Worm (Caenorhabditis elegans): ENCODE measurements around the gene fbxa-214.

The fbxa-214 gene

DNA sequence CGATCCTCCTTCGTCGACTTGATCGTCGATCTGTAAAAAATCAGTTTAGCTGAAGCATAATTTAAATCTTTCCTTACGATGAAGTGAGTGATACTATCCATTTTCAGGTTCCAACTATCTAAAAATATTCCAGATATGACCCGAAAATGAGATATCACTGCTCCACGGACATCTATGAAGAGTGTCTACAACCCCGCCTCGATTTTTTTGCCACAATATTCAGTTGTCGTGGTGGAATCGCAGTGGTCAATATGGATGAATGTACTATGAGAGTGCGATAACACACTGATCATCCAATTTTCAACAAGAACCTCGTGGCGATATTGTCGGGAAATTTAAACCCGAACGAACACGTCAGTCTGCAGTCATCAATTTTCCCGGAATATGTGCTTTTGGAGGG is 28.5 kb downstream of the fbxa-214 start, which contains the start of gene R01B10.2:
Gene R01B10.2 (minus strand): TSS at position 101 of the 400 bp plus-strand sequence.
- TF ChIP-seq mxl-3 (GFP tag; optimal IDR thresholded peaks at IDR 0.05) (no peak), unc-62 (GFP tag; optimal IDR thresholded peaks at IDR 0.05 in 1 of 2) (peak in 1 of 2 experiments; percentile 71), unc-62 (tag; optimal IDR thresholded peaks at IDR 0.05) (no peak), zip-11 (GFP tag; IDR thresholded peaks at IDR 0.05) (no peak)

DNA sequence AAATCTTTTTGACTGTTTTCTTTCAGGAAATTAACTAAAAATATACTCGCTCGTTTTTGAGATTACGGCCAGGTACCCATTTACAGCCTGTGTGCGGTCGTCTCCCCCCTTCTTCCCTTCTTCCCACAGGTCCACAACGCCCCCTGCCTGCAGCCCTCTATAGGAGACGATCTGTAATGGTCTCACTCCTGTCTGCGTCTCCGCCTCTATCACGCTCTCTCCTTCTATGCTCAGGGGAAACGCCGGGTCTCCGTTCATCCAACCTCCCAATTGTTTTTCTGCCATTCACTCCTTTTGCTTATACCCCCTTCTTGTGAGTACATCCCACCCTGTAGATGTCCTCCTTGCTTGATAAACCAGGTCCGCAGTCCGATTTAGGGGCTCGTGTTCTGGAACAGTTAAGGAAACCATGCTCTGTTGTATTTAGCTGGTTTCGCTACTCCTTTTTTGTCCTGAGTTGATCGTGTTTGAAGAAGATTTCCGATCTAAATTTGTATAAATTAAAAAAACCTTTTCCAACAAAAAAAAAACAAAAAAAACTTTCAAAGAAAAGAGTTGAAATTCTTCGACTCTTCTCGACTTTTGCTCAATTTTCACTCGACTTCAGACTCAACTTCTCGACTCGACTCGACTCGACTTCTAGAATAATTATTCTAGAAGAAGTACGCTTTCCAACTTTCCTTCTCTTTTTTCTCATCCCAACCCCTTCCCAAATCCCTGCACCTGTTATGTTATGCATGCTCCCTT is 31.3 kb downstream of the fbxa-214 start, which contains the start of gene F29G9.1:
Gene F29G9.1 (plus strand): TSS at position 697 of the 747 bp plus-strand sequence.
- peak; percentile 50; the same call in 1 of the 2 replicates for TF ChIP-seq set-16 (GFP tag; IDR thresholded peaks at IDR 0.05)

DNA sequence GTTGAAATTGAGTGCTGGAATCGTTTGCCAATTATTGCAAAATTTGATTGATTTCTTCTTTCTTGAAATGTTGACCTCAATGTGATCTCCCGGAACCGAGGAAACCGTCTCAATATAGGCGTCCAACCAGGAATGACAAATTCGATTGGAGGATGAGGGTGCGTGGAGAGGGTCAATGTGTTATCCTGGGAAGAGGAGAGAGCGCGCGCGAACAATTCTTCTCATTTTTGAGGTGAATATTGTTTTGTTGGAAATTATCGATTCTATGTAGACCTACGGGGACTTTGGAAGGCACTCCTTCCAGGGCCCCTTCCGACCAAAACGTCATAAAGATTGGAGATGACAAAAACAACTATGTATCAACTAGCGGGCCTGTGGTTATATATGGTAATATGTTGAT is 33.3 kb downstream of the fbxa-214 start:
- TF ChIP-seq T26A8.4 (GFP tag; IDR thresholded peaks at IDR 0.05) (no peak), ceh-20 (GFP tag; IDR thresholded peaks at IDR 0.05) (no peak), Y75B8A.6 (GFP tag; IDR thresholded peaks at IDR 0.05) (no peak), arid-1 (GFP tag; conservative IDR thresholded peaks at IDR 0.05) (no peak), attf-4 (tag; optimal IDR thresholded peaks at IDR 0.05) (no peak), dve-1 (tag; optimal IDR thresholded peaks at IDR 0.05; ENCODE audit: insufficient read depth) (no peak), lim-7 (GFP tag; IDR thresholded peaks at IDR 0.05) (no peak), mep-1 (tag; optimal IDR thresholded peaks at IDR 0.05) (no peak), ctbp-1 (GFP tag; IDR thresholded peaks at IDR 0.05) (no peak), mdl-1 (tag; optimal IDR thresholded peaks at IDR 0.05) (no peak), zip-11 (GFP tag; IDR thresholded peaks at IDR 0.05) (no peak), ztf-11 (tag; optimal IDR thresholded peaks at IDR 0.05) (no peak), nhr-28 (tag; optimal IDR thresholded peaks at IDR 0.05) (no peak), daf-16 (GFP tag; optimal IDR thresholded peaks at IDR 0.05) (no peak), daf-16 (tag; optimal IDR thresholded peaks at IDR 0.05) (no peak), ceh-32 (tag; optimal IDR thresholded peaks at IDR 0.05; ENCODE audit: poor library complexity) (no peak), lin-39 (tag; optimal IDR thresholded peaks at IDR 0.05) (no peak), unc-130 (GFP tag; optimal IDR thresholded peaks at IDR 0.05) (no peak), lin-1 (GFP tag; IDR thresholded peaks at IDR 0.05) (no peak), skn-1 (tag; optimal IDR thresholded peaks at IDR 0.05) (no peak)

DNA sequence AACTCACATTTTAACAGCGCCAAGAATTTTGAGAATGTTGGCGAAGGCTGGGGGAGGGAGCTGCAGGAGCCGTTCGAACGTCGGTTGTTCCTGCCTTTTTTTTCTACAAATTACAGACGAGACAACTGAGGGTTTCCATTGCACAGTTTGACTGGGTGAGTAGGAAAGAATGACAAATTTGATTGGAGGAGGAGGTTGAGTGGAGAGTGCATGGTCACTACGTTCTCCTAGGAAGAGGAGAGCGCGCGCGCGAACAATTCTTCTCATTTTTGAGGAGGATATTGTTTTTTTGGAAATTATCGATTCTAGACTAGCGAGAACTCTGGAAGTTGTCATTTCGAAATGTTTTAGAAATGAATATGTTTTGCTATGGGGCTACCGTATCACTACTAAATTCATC is 35.2 kb downstream of the fbxa-214 start, which contains the start of gene dhs-17:
Gene dhs-17 (minus strand): TSS at position 101 of the 400 bp plus-strand sequence.
- no peak for TF ChIP-seq F37D6.2 (tag; optimal IDR thresholded peaks at IDR 0.05)

DNA sequence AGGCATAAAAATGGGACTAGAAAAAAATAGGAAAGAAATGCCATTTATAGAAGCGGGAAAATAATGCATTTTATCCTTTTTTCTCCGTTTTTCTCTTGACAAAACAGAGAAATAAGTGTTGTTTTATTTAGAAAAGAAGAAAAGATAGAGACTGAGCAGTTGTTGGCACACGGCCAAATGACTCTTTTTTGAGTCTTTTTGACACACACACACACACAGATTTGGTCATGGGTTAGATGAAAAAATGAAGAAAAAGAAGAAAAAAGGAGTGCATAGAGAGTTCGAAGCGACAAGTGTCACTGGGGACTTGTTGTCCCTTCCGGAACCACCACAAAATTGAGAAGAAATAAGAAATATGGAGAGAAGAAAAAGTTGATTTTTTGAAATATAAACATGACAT is 36.4 kb downstream of the fbxa-214 start:
- TF ChIP-seq hlh-11 (tag; optimal IDR thresholded peaks at IDR 0.05), result peak; percentile 15
- peak; percentile 4 for TF ChIP-seq aha-1 (tag)
- TF ChIP-seq vab-7 (GFP tag; IDR thresholded peaks at IDR 0.05), result no peak
- TF ChIP-seq hlh-30 (tag; optimal IDR thresholded peaks at IDR 0.05; ENCODE audit: insufficient read depth), result peak; percentile 56
- no peak for TF ChIP-seq php-3 (GFP tag; IDR thresholded peaks at IDR 0.05)
- TF ChIP-seq nhr-76 (tag; optimal IDR thresholded peaks at IDR 0.05), result no peak
- peak; percentile 19 for TF ChIP-seq mep-1 (tag; optimal IDR thresholded peaks at IDR 0.05)
- TF ChIP-seq lsy-2 (tag; optimal IDR thresholded peaks at IDR 0.05), result peak in 1 of 2 experiments; percentile 51
- no peak for TF ChIP-seq mdl-1 (tag; optimal IDR thresholded peaks at IDR 0.05)
- no peak for TF ChIP-seq ceh-62 (tag; optimal IDR thresholded peaks at IDR 0.05)
- no peak for TF ChIP-seq snpc-4 (tag; optimal IDR thresholded peaks at IDR 0.05)

Measured in whole organism, L4 larva.